Fruit fly (Drosophila melanogaster) S2 (cell line): ENCODE results near the gene grn.

Source experiments
- CG8478 ChIP-seq: fragments of >200 bp; optimal IDR thresholded peaks from 2 replicates; lab custom pipeline; 2018
- CTCF ChIP-seq, 2 experiments: fragments of >200 bp; optimal IDR thresholded peaks; 2 replicates each; lab custom pipeline; 2018

DNA sequence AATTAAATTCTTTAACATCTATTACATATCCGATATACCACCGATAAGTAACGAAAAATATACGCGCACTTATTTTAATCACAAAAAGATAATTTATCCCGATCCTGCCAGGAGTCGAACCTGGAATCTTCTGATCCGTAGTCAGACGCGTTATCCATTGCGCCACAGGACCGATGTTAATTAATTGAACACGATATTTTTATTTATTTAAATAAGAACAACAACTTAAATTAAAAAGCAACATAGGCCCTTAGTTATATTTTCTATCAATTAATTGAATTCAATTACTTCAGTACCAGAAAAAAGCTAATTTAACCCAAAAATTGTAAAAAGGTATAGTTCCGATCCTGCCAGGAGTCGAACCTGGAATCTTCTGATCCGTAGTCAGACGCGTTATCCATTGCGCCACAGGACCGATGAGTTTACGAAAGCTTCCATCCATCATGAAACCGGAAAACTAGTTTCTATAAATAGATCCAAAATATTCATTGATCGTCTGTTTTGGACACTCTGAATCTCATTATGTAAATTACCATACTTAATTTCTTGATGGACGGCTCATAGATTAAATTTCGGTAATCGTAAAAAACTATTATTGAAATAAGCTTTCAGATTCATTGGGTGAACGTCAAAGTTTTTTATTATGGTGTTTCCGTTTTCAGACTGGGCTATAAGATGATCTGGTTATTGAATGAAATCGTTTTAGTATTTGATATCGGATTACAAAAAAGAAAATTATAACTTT is 40.4 kb downstream of the grn start:
- TF ChIP-seq CTCF (optimal IDR thresholded peaks at IDR 0.05; lab: Kevin White, UChicago) (no peak), CG8478 (no peak)
